Worm (Caenorhabditis elegans) whole organism, L1 larva: ENCODE data around the gene spr-2.

ENCODE experiments used
- C34B4.2 ChIP-seq: sonication (generic microtip); optimal IDR thresholded peaks from 2 replicates; lab custom pipeline; 2017; ENCODE audit warnings: mild to moderate bottlenecking, missing genetic modification characterization, missing compliant biosample characterization
- F16B12.6 ChIP-seq: fragments of 150-350 bp; optimal IDR thresholded peaks from 2 replicates; lab custom pipeline; 2014; ENCODE audit warnings: missing biosample characterization, missing genetic modification characterization
- alr-1 ChIP-seq: fragments of 200-800 bp; sonication (Bioruptor generic); optimal IDR thresholded peaks from 2 replicates; lab custom pipeline; 2018; ENCODE audit warnings: borderline replicate concordance, mild to moderate bottlenecking, missing genetic modification characterization, missing compliant biosample characterization
- blmp-1 ChIP-seq: fragments of 150-350 bp; optimal IDR thresholded peaks from 2 replicates; lab custom pipeline; 2014; ENCODE audit warnings: missing biosample characterization, missing genetic modification characterization
- ceh-63 ChIP-seq: fragments of 200-800 bp; sonication (Bioruptor generic); optimal IDR thresholded peaks from 2 replicates; lab custom pipeline; 2018; ENCODE audit warnings: mild to moderate bottlenecking, missing genetic modification characterization, missing compliant biosample characterization
- ceh-82 ChIP-seq, 3 experiments: fragments of 150-350 bp in 1 of 3; sonication (generic microtip) in 2 of 3; optimal IDR thresholded peaks; 2 replicates each; lab custom pipeline; 2014 to 2017; ENCODE audit warnings: missing biosample characterization in 3 of 3, missing genetic modification characterization in 3 of 3
- ceh-88 ChIP-seq: fragments of 200-800 bp; sonication (Bioruptor generic); IDR thresholded peaks from 2 replicates; pipeline ENCODE4 v1.3.6; 2022; ENCODE audit warnings: missing genetic modification characterization, missing compliant biosample characterization
- ceh-90 ChIP-seq: sonication (generic microtip); optimal IDR thresholded peaks from 2 replicates; lab custom pipeline; 2016; ENCODE audit warnings: missing genetic modification characterization, missing compliant biosample characterization
- ces-1 ChIP-seq: fragments of 150-350 bp; optimal IDR thresholded peaks from 2 replicates; lab custom pipeline; 2014; ENCODE audit warnings: missing biosample characterization, missing genetic modification reagents, missing genetic modification characterization
- dsc-1 ChIP-seq: sonication (generic microtip); optimal IDR thresholded peaks from 2 replicates; lab custom pipeline; 2016; ENCODE audit warnings: mild to moderate bottlenecking, missing genetic modification characterization, missing compliant biosample characterization
- efl-1 ChIP-seq, 4 experiments: fragments of 150-350 bp; optimal IDR thresholded peaks in 3 of 4; peaks in 1 of 4; 1 replicate in 1 of 4; 2 replicates in 3 of 4; lab custom pipeline; 2014; ENCODE audit warnings: missing biosample characterization in 2 of 4, missing genetic modification characterization in 2 of 4, missing genetic modification reagents in 2 of 4
- egl-13 ChIP-seq: sonication (generic microtip); optimal IDR thresholded peaks from 2 replicates; lab custom pipeline; 2016; ENCODE audit warnings: missing genotype, missing genetic modification reagents, missing genetic modification characterization, missing compliant biosample characterization
- elt-3 ChIP-seq, 6 experiments: fragments of 150-350 bp in 1 of 6; sonication (generic microtip); optimal IDR thresholded peaks; 2 replicates each; lab custom pipeline; 2017 to 2018; ENCODE audit warnings: missing biosample characterization in 6 of 6, missing genetic modification characterization in 6 of 6, inconsistent platforms in 1 of 6
- ets-5 ChIP-seq: fragments of 200-800 bp; sonication (Bioruptor generic); IDR thresholded peaks from 2 replicates; pipeline ENCODE4 v1.3.6; 2022; ENCODE audit warnings: missing genetic modification characterization, missing compliant biosample characterization
- fkh-10 ChIP-seq: sonication (generic microtip); optimal IDR thresholded peaks from 2 replicates; lab custom pipeline; 2017; ENCODE audit warnings: missing biosample characterization, missing genetic modification reagents, missing genetic modification characterization
- fkh-4 ChIP-seq: sonication (generic microtip); optimal IDR thresholded peaks from 2 replicates; lab custom pipeline; 2016; ENCODE audit warnings: missing compliant biosample characterization, missing genetic modification characterization, borderline replicate concordance
- fos-1 ChIP-seq: fragments of 150-350 bp; optimal IDR thresholded peaks from 2 replicates; lab custom pipeline; 2014; ENCODE audit warnings: missing biosample characterization, missing genetic modification characterization
- hlh-17 ChIP-seq: fragments of 200-800 bp; sonication (Bioruptor generic); optimal IDR thresholded peaks from 2 replicates; lab custom pipeline; 2018; ENCODE audit warnings: missing genetic modification characterization, mild to moderate bottlenecking, missing compliant biosample characterization, moderate library complexity, borderline replicate concordance
- hlh-4 ChIP-seq: sonication (generic microtip); optimal IDR thresholded peaks from 2 replicates; lab custom pipeline; 2016; ENCODE audit warnings: mild to moderate bottlenecking, missing genetic modification characterization, missing compliant biosample characterization
- isw-1 ChIP-seq: fragments of 200-800 bp; sonication (Bioruptor generic); IDR thresholded peaks from 2 replicates; pipeline ENCODE4 v1.3.6; 2022; ENCODE audit warnings: missing genetic modification characterization, missing compliant biosample characterization
- jun-1 ChIP-seq: fragments of 150-350 bp; optimal IDR thresholded peaks from 2 replicates; lab custom pipeline; 2014; ENCODE audit warnings: missing biosample characterization, missing genetic modification reagents, missing genetic modification characterization
- lin-13 ChIP-seq: fragments of 150-350 bp; optimal IDR thresholded peaks from 2 replicates; lab custom pipeline; 2014; ENCODE audit warnings: missing biosample characterization, missing genetic modification reagents, missing genetic modification characterization
- lin-14 ChIP-seq: fragments of 200-800 bp; sonication (Bioruptor generic); optimal IDR thresholded peaks from 2 replicates; lab custom pipeline; 2018; ENCODE audit warnings: mild to moderate bottlenecking, missing genetic modification characterization, moderate library complexity, missing compliant biosample characterization
- lin-35 ChIP-seq, 2 experiments: fragments of 150-350 bp; optimal IDR thresholded peaks; 2 replicates each; lab custom pipeline; 2014; ENCODE audit warnings: missing biosample characterization in 2 of 2, missing genetic modification characterization in 2 of 2, missing genetic modification reagents in 2 of 2
- lin-39 ChIP-seq: fragments of 150-350 bp; optimal IDR thresholded peaks from 2 replicates; lab custom pipeline; 2014; ENCODE audit warnings: missing biosample characterization, missing genetic modification reagents, missing genetic modification characterization
- lir-3 ChIP-seq: sonication (generic microtip); optimal IDR thresholded peaks from 2 replicates; lab custom pipeline; 2016; ENCODE audit warnings: mild to moderate bottlenecking, missing genetic modification characterization, moderate library complexity, missing compliant biosample characterization; ENCODE audit not compliant: poor library complexity
- lsy-2 ChIP-seq, 2 experiments: fragments of 150-350 bp; optimal IDR thresholded peaks; 2 replicates each; lab custom pipeline; 2014; ENCODE audit warnings: missing biosample characterization in 2 of 2, missing genetic modification characterization in 2 of 2
- mep-1 ChIP-seq: fragments of 150-350 bp; optimal IDR thresholded peaks from 2 replicates; lab custom pipeline; 2014; ENCODE audit warnings: missing biosample characterization, missing genetic modification characterization
- nhr-12 ChIP-seq: sonication (generic microtip); optimal IDR thresholded peaks from 2 replicates; lab custom pipeline; 2017; ENCODE audit warnings: missing biosample characterization, missing genetic modification characterization
- nhr-19 ChIP-seq: fragments of 200-800 bp; sonication (Bioruptor generic); conservative IDR thresholded peaks from 2 replicates; pipeline ENCODE4 v1.3.6; 2022; ENCODE audit warnings: missing genetic modification characterization, missing compliant biosample characterization
- nhr-20 ChIP-seq: sonication (generic microtip); optimal IDR thresholded peaks from 2 replicates; lab custom pipeline; 2016; ENCODE audit warnings: mild to moderate bottlenecking, missing genetic modification characterization, missing compliant biosample characterization
- nhr-28 ChIP-seq: fragments of 150-350 bp; optimal IDR thresholded peaks from 2 replicates; lab custom pipeline; 2014; ENCODE audit warnings: missing biosample characterization, missing genetic modification characterization
- nhr-47 ChIP-seq: sonication (generic microtip); optimal IDR thresholded peaks from 2 replicates; lab custom pipeline; 2016; ENCODE audit warnings: mild to moderate bottlenecking, missing genetic modification characterization, moderate library complexity, missing compliant biosample characterization
- nhr-71 ChIP-seq: sonication (generic microtip); optimal IDR thresholded peaks from 2 replicates; lab custom pipeline; 2016; ENCODE audit warnings: mild to moderate bottlenecking, missing genetic modification characterization, moderate library complexity, missing compliant biosample characterization
- nhr-76 ChIP-seq: sonication (generic microtip); optimal IDR thresholded peaks from 2 replicates; lab custom pipeline; 2017; ENCODE audit warnings: missing biosample characterization, missing genetic modification characterization
- nhr-84 ChIP-seq: sonication (generic microtip); optimal IDR thresholded peaks from 2 replicates; lab custom pipeline; 2017; ENCODE audit warnings: missing biosample characterization, missing genetic modification characterization
- nhr-85 ChIP-seq: sonication (generic microtip); peaks from one replicate; lab custom pipeline; 2016; ENCODE audit warnings: missing genetic modification characterization, inconsistent platforms, missing compliant biosample characterization
- pag-3 ChIP-seq: sonication (generic microtip); optimal IDR thresholded peaks from 2 replicates; lab custom pipeline; 2017; ENCODE audit warnings: missing genetic modification characterization, mild to moderate bottlenecking, missing compliant biosample characterization, antibody characterized with exemption, borderline replicate concordance; ENCODE audit not compliant: insufficient read depth
- pax-3 ChIP-seq: fragments of 200-800 bp; sonication (Bioruptor generic); optimal IDR thresholded peaks from 2 replicates; lab custom pipeline; 2018; ENCODE audit warnings: mild to moderate bottlenecking, missing genetic modification characterization, moderate library complexity, missing compliant biosample characterization
- skn-1 ChIP-seq: fragments of 150-350 bp; optimal IDR thresholded peaks from 2 replicates; lab custom pipeline; 2014; ENCODE audit warnings: missing biosample characterization, missing genetic modification characterization
- snpc-4 ChIP-seq: fragments of 150-350 bp; optimal IDR thresholded peaks from 2 replicates; lab custom pipeline; 2014; ENCODE audit warnings: missing biosample characterization, missing genetic modification characterization
- sox-4 ChIP-seq: sonication (generic microtip); optimal IDR thresholded peaks from 2 replicates; lab custom pipeline; 2016; ENCODE audit warnings: missing genetic modification characterization, missing compliant biosample characterization
- swsn-7 ChIP-seq: sonication (generic microtip); optimal IDR thresholded peaks from 2 replicates; lab custom pipeline; 2016; ENCODE audit warnings: missing genetic modification characterization, missing compliant biosample characterization
- tlp-1 ChIP-seq: fragments of 150-350 bp; optimal IDR thresholded peaks from 2 replicates; lab custom pipeline; 2014; ENCODE audit warnings: missing biosample characterization, missing genetic modification characterization
- unc-62 ChIP-seq: fragments of 150-350 bp; optimal IDR thresholded peaks from 2 replicates; lab custom pipeline; 2014; ENCODE audit warnings: missing biosample characterization, missing genetic modification reagents, missing genetic modification characterization
- unc-86 ChIP-seq: sonication (generic microtip); optimal IDR thresholded peaks from 2 replicates; lab custom pipeline; 2016; ENCODE audit warnings: missing genetic modification characterization, missing compliant biosample characterization
- vab-15 ChIP-seq: sonication (generic microtip); optimal IDR thresholded peaks from 2 replicates; lab custom pipeline; 2017; ENCODE audit warnings: missing genotype, mild to moderate bottlenecking, missing genetic modification characterization, missing compliant biosample characterization
- xbp-1 ChIP-seq: sonication (generic microtip); optimal IDR thresholded peaks from 2 replicates; lab custom pipeline; 2016; ENCODE audit warnings: missing genetic modification characterization, missing compliant biosample characterization
- zag-1 ChIP-seq: fragments of 150-350 bp; optimal IDR thresholded peaks from 2 replicates; lab custom pipeline; 2014; ENCODE audit warnings: missing biosample characterization, missing genetic modification characterization
- zip-4 ChIP-seq: fragments of 200-800 bp; sonication (Bioruptor generic); optimal IDR thresholded peaks from 2 replicates; lab custom pipeline; 2018; ENCODE audit warnings: mild to moderate bottlenecking, missing genetic modification characterization, moderate library complexity, missing compliant biosample characterization
- ztf-11 ChIP-seq, 2 experiments: sonication (generic microtip); optimal IDR thresholded peaks; 2 replicates each; lab custom pipeline; 2016 to 2017; ENCODE audit warnings: missing genetic modification characterization in 2 of 2, missing biosample characterization in 1 of 2, missing compliant biosample characterization in 1 of 2

The spr-2 gene

ce11 chrIV:8920284-8920806, 29.1 kb downstream of the spr-2 start (continued):
- TF ChIP-seq nhr-28 (no peak), pax-3 (tag; lab: Kevin White, UChicago) (no peak), fkh-4 (tag; lab: Kevin White, UChicago) (no peak), nhr-12 (tag; lab: Kevin White, UChicago) (no peak), efl-1 (optimal IDR thresholded peaks at IDR 0.05; lab: Kevin White, UChicago) (peak; percentile 13), efl-1 (GFP tag; optimal IDR thresholded peaks at IDR 0.05 in 1 of 2; lab: Kevin White, UChicago) (peak in 1 of 2 experiments; percentile 56), F16B12.6 (tag; lab: Kevin White, UChicago) (no peak), nhr-47 (tag; lab: Kevin White, UChicago) (peak; percentile 26), C34B4.2 (tag; lab: Kevin White, UChicago) (no peak), ceh-90 (tag; lab: Kevin White, UChicago) (no peak), lir-3 (no peak), hlh-4 (tag; lab: Kevin White, UChicago) (no peak), unc-86 (tag; lab: Kevin White, UChicago) (no peak), ceh-63 (GFP tag; lab: Kevin White, UChicago) (no peak), hlh-17 (GFP tag; lab: Kevin White, UChicago) (no peak), ces-1 (GFP tag; lab: Kevin White, UChicago) (no peak), fkh-10 (GFP tag; lab: Kevin White, UChicago) (no peak), fos-1 (tag; lab: Kevin White, UChicago) (no peak), tlp-1 (no peak), vab-15 (tag; lab: Kevin White, UChicago) (no peak), pag-3 (tag; lab: Kevin White, UChicago) (no peak), blmp-1 (tag; lab: Kevin White, UChicago) (peak; percentile 79), nhr-71 (tag; lab: Kevin White, UChicago) (peak; percentile 43), sox-4 (tag; lab: Kevin White, UChicago) (no peak), ceh-82 (tag; optimal IDR thresholded peaks at IDR 0.05; lab: Kevin White, UChicago) (peak in 1 of 3 experiments; percentile 5), zip-4 (GFP tag; lab: Kevin White, UChicago) (no peak), isw-1 (GFP tag; lab: Robert Waterston, UW) (no peak), xbp-1 (tag; lab: Kevin White, UChicago) (no peak), lsy-2 (tag; optimal IDR thresholded peaks at IDR 0.05; lab: Kevin White, UChicago) (peak in 1 of 2 experiments; percentile 40), egl-13 (tag; lab: Kevin White, UChicago) (no peak), alr-1 (tag; lab: Kevin White, UChicago) (no peak), lin-39 (tag; lab: Kevin White, UChicago) (no peak), snpc-4 (tag; lab: Kevin White, UChicago) (no peak), lin-13 (GFP tag; lab: Kevin White, UChicago) (no peak), skn-1 (tag; lab: Kevin White, UChicago) (peak; percentile 22), mep-1 (tag; lab: Kevin White, UChicago) (no peak), elt-3 (tag; optimal IDR thresholded peaks at IDR 0.05; lab: Kevin White, UChicago) (no peak), nhr-76 (tag; lab: Kevin White, UChicago) (no peak), nhr-84 (no peak), nhr-19 (GFP tag; lab: Robert Waterston, UW) (0 out of 2 replicates have a peak, but pooled peaks have one; percentile 26), lin-14 (GFP tag; lab: Kevin White, UChicago) (peak; percentile 66), dsc-1 (no peak), zag-1 (tag; lab: Kevin White, UChicago) (no peak), ztf-11 (tag; optimal IDR thresholded peaks at IDR 0.05; lab: Kevin White, UChicago) (no peak), nhr-85 (tag; lab: Kevin White, UChicago) (no peak), ceh-88 (GFP tag; lab: Robert Waterston, UW) (no peak), jun-1 (tag; lab: Kevin White, UChicago) (no peak), nhr-20 (no peak), ets-5 (GFP tag; lab: Robert Waterston, UW) (no peak), swsn-7 (peak; percentile 2), lin-35 (GFP tag; optimal IDR thresholded peaks at IDR 0.05; lab: Kevin White, UChicago) (no peak), unc-62 (no peak)
